Worm (Caenorhabditis elegans) whole organism, mixed stage, embryonic: ENCODE measurements around the gene F22B5.5.

Experiments used
- M03D4.4 ChIP-seq: sonication (generic microtip); optimal IDR thresholded peaks from 2 replicates; lab custom pipeline; 2017; ENCODE audit warnings: mild to moderate bottlenecking, missing genetic modification characterization, missing compliant biosample characterization
- blmp-1 ChIP-seq: fragments of 150-350 bp; optimal IDR thresholded peaks from 2 replicates; lab custom pipeline; 2014; ENCODE audit warnings: missing biosample characterization, missing genetic modification characterization
- ces-1 ChIP-seq: fragments of 150-350 bp; optimal IDR thresholded peaks from 2 replicates; lab custom pipeline; 2014; ENCODE audit warnings: missing biosample characterization, missing genetic modification reagents, missing genetic modification characterization
- elt-1 ChIP-seq: sonication (generic microtip); optimal IDR thresholded peaks from 2 replicates; lab custom pipeline; 2017; ENCODE audit warnings: missing genetic modification characterization, mild to moderate bottlenecking, missing compliant biosample characterization, antibody characterized with exemption, moderate library complexity, borderline replicate concordance; ENCODE audit not compliant: insufficient read depth
- mep-1 ChIP-seq: fragments of 150-350 bp; optimal IDR thresholded peaks from 2 replicates; lab custom pipeline; 2017; ENCODE audit warnings: missing biosample characterization, missing genetic modification reagents, missing genetic modification characterization, inconsistent platforms
- mls-2 ChIP-seq: sonication (generic microtip); optimal IDR thresholded peaks from 2 replicates; lab custom pipeline; 2016; ENCODE audit warnings: mild to moderate bottlenecking, missing genetic modification characterization, moderate library complexity, missing compliant biosample characterization
- nhr-237 ChIP-seq: fragments of 150-350 bp; optimal IDR thresholded peaks from 2 replicates; lab custom pipeline; 2014; ENCODE audit warnings: missing biosample characterization, missing genetic modification characterization
- sptf-1 ChIP-seq: sonication (generic microtip); optimal IDR thresholded peaks from 2 replicates; lab custom pipeline; 2017; ENCODE audit warnings: mild to moderate bottlenecking, missing genetic modification characterization, moderate library complexity, missing compliant biosample characterization
- unc-62 ChIP-seq: fragments of 150-350 bp; optimal IDR thresholded peaks from 2 replicates; lab custom pipeline; 2014; ENCODE audit warnings: missing biosample characterization, missing genetic modification reagents, missing genetic modification characterization

ce11 chrII:8450750-8451149, 3.7 kb downstream of the F22B5.5 start:
- no peak for TF ChIP-seq elt-1 (tag; lab: Kevin White, UChicago)
- no peak for TF ChIP-seq mls-2 (tag; lab: Kevin White, UChicago)
- no peak for TF ChIP-seq sptf-1
- TF ChIP-seq ces-1 (GFP tag; lab: Kevin White, UChicago): no peak
- no peak for TF ChIP-seq blmp-1 (tag; lab: Kevin White, UChicago)
- TF ChIP-seq nhr-237 (tag; lab: Kevin White, UChicago): no peak
- no peak for TF ChIP-seq mep-1
- no peak for TF ChIP-seq M03D4.4 (tag; lab: Kevin White, UChicago)
- TF ChIP-seq unc-62 (GFP tag; lab: Kevin White, UChicago): no peak
